Fruit fly (Drosophila melanogaster): ENCODE results near the gene CG5510.

DNA sequence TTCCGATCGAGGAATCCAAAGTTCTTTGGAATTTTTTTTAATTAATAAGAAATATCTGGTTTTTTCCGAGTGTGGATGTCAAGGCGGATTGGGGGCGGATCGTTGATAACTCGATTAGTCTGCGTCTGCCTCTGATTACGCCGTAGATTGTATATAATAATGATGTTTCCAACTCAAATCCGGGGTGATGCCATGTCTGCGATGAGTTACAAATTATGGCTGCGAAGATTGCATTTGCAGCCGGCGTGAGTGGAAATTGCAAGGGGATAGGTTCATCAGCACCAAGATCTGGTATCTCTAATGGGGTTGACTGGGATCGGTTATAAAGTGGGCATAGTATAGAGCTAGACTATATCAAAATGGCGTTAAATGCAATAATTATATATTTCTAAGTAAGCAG lies 47.0 kb downstream of the CG5510 start:
- TF ChIP-seq CG6808 (GFP tag; optimal IDR thresholded peaks at IDR 0.05) (no peak), CG8632 (GFP tag; optimal IDR thresholded peaks at IDR 0.05) (no peak), Eip93F (GFP tag; optimal IDR thresholded peaks at IDR 0.05) (no peak), CG10669 (GFP tag; optimal IDR thresholded peaks at IDR 0.05) (no peak), Ets96B (tag; optimal IDR thresholded peaks at IDR 0.05) (no peak), CG6854 (GFP tag; optimal IDR thresholded peaks at IDR 0.05) (no peak), CG31627 (GFP tag; optimal IDR thresholded peaks at IDR 0.05) (no peak), CG9139 (GFP tag; optimal IDR thresholded peaks at IDR 0.05) (no peak), Sox14 (GFP tag; optimal IDR thresholded peaks at IDR 0.05) (no peak), Gug (GFP tag; IDR thresholded peaks at IDR 0.05) (no peak), CG11294 (GFP tag; IDR thresholded peaks at IDR 0.05) (no peak), Blimp-1 (GFP tag; optimal IDR thresholded peaks at IDR 0.05) (no peak)
